Fruit fly (Drosophila melanogaster) whole organism, embryonic: Measurements from ENCODE around the gene CG32651.

ENCODE experiments used
- ATbp ChIP-seq: fragments of 200-800 bp; sonication (Bioruptor generic); optimal IDR thresholded peaks from 2 replicates; lab custom pipeline; 2017; ENCODE audit warnings: missing biosample characterization, mild to moderate bottlenecking, missing genetic modification characterization, missing genetic modification reagents
- Atf-2 ChIP-seq: fragments of 200-800 bp; sonication (Bioruptor generic); optimal IDR thresholded peaks from 2 replicates; lab custom pipeline; 2016; ENCODE audit warnings: missing biosample characterization, missing genetic modification characterization
- Blimp-1 ChIP-seq: fragments of 200-800 bp; sonication (Bioruptor generic); optimal IDR thresholded peaks from 3 replicates; lab custom pipeline; 2018; ENCODE audit warnings: missing biosample characterization, missing genetic modification characterization, mild to moderate bottlenecking, moderate library complexity, missing genetic modification reagents
- C15 ChIP-seq: fragments of 200-800 bp; sonication (Bioruptor generic); IDR thresholded peaks from 3 replicates; pipeline ENCODE4 v1.3.6; 2022; ENCODE audit warnings: missing biosample characterization, missing genetic modification characterization
- CG11085 ChIP-seq: fragments of 200-800 bp; sonication (Bioruptor generic); IDR thresholded peaks from 2 replicates; pipeline ENCODE4 v1.3.6; 2022; ENCODE audit warnings: missing biosample characterization, missing genetic modification characterization
- CG11247 ChIP-seq: fragments of 200-800 bp; sonication (Bioruptor generic); IDR thresholded peaks from 2 replicates; pipeline ENCODE4 v1.3.6; 2022; ENCODE audit warnings: missing biosample characterization, missing genetic modification characterization
- CG13775 ChIP-seq: fragments of 200-800 bp; sonication (Bioruptor generic); optimal IDR thresholded peaks from 3 replicates; lab custom pipeline; 2017; ENCODE audit warnings: missing biosample characterization, mild to moderate bottlenecking, missing genetic modification characterization
- CG15269 ChIP-seq: fragments of 200-800 bp; sonication (Bioruptor generic); optimal IDR thresholded peaks from 2 replicates; lab custom pipeline; 2018; ENCODE audit warnings: missing biosample characterization, mild to moderate bottlenecking, missing genetic modification characterization, moderate library complexity
- CG17612 ChIP-seq: fragments of 200-800 bp; sonication (Bioruptor generic); IDR thresholded peaks from 2 replicates; pipeline ENCODE4 v1.3.6; 2022; ENCODE audit warnings: missing biosample characterization, missing genetic modification characterization
- CG31224 ChIP-seq: fragments of 200-800 bp; sonication (Bioruptor generic); IDR thresholded peaks from 2 replicates; pipeline ENCODE4 v1.3.6; 2022; ENCODE audit warnings: missing biosample characterization, missing genetic modification characterization
- CG31441 ChIP-seq: fragments of 200-800 bp; sonication (Bioruptor generic); IDR thresholded peaks from 2 replicates; pipeline ENCODE4 v1.3.6; 2022; ENCODE audit warnings: missing biosample characterization, missing genetic modification characterization
- CG3726 ChIP-seq: fragments of 200-800 bp; sonication (Bioruptor generic); IDR thresholded peaks from 3 replicates; pipeline ENCODE4, ENCODE4 v1.3.6; 2022; ENCODE audit warnings: missing biosample characterization, missing genetic modification characterization
- CG4820 ChIP-seq: fragments of 200-800 bp; sonication (Bioruptor generic); optimal IDR thresholded peaks from 3 replicates; lab custom pipeline; 2016; ENCODE audit warnings: missing biosample characterization, missing genetic modification characterization
- CG5180 ChIP-seq: fragments of 200-800 bp; sonication (Bioruptor generic); optimal IDR thresholded peaks from 3 replicates; lab custom pipeline; 2017; ENCODE audit warnings: missing biosample characterization, missing genetic modification characterization, mild to moderate bottlenecking, moderate library complexity, missing genetic modification reagents
- CG6791 ChIP-seq: fragments of 200-800 bp; sonication (Bioruptor generic); IDR thresholded peaks from 3 replicates; pipeline ENCODE4 v1.3.6; 2022; ENCODE audit warnings: missing biosample characterization, missing genetic modification characterization; ENCODE audit not compliant: partially characterized antibody
- CG7745 ChIP-seq: fragments of 200-800 bp; sonication (Bioruptor generic); optimal IDR thresholded peaks from 2 replicates; lab custom pipeline; 2018; ENCODE audit warnings: missing biosample characterization, mild to moderate bottlenecking, missing genetic modification characterization, moderate library complexity
- CG7928 ChIP-seq: fragments of 200-800 bp; sonication (Bioruptor generic); optimal IDR thresholded peaks from 2 replicates; lab custom pipeline; 2017; ENCODE audit warnings: missing biosample characterization, mild to moderate bottlenecking, missing genetic modification characterization
- CG7987 ChIP-seq: fragments of 200-800 bp; sonication (Bioruptor generic); optimal IDR thresholded peaks from 2 replicates; lab custom pipeline; 2018; ENCODE audit warnings: missing biosample characterization, mild to moderate bottlenecking, missing genetic modification characterization, moderate library complexity
- CG8944 ChIP-seq: fragments of 200-800 bp; sonication (Bioruptor generic); optimal IDR thresholded peaks from 3 replicates; lab custom pipeline; 2016; ENCODE audit warnings: missing biosample characterization, missing genetic modification characterization
- CG9932 ChIP-seq: fragments of 200-800 bp; sonication (Bioruptor generic); IDR thresholded peaks from 2 replicates; pipeline ENCODE4 v1.3.6; 2022; ENCODE audit warnings: missing biosample characterization, missing genetic modification characterization
- Dip3 ChIP-seq: fragments of 200-800 bp; sonication (Bioruptor generic); optimal IDR thresholded peaks from 3 replicates; lab custom pipeline; 2016; ENCODE audit warnings: missing biosample characterization, missing genetic modification characterization
- ERR ChIP-seq: fragments of 200-800 bp; sonication (Bioruptor generic); optimal IDR thresholded peaks from 2 replicates; lab custom pipeline; 2016; ENCODE audit warnings: missing biosample characterization, missing genetic modification characterization
- Ets65A ChIP-seq: fragments of 200-800 bp; sonication (Bioruptor generic); peaks from one replicate; lab custom pipeline; 2016; ENCODE audit warnings: missing biosample characterization, missing genetic modification characterization
- Gug ChIP-seq: fragments of 200-800 bp; sonication (Bioruptor generic); IDR thresholded peaks from 4 replicates; pipeline ENCODE4 v1.3.6; 2022; ENCODE audit warnings: missing biosample characterization, missing genetic modification characterization
- Hr51 ChIP-seq, 2 experiments: fragments of 200-800 bp; sonication (Bioruptor generic); optimal IDR thresholded peaks; 2 replicates in 1 of 2; 3 replicates in 1 of 2; lab custom pipeline; 2016 to 2018; ENCODE audit warnings: missing biosample characterization in 2 of 2, missing genetic modification characterization in 2 of 2, mild to moderate bottlenecking in 1 of 2, moderate library complexity in 1 of 2
- Jarid2 ChIP-seq: fragments of 200-800 bp; sonication (Bioruptor generic); optimal IDR thresholded peaks from 3 replicates; lab custom pipeline; 2017; ENCODE audit warnings: mild to moderate bottlenecking, missing biosample characterization, missing genetic modification reagents, missing genetic modification characterization
- NC2α ChIP-seq: fragments of 200-800 bp; sonication (Bioruptor generic); optimal IDR thresholded peaks from 2 replicates; lab custom pipeline; 2016; ENCODE audit warnings: missing biosample characterization, missing genetic modification characterization
- Rfx ChIP-seq: fragments of 200-800 bp; sonication (Bioruptor generic); IDR thresholded peaks from 2 replicates; pipeline ENCODE4 v1.3.6; 2022; ENCODE audit warnings: missing biosample characterization, missing genetic modification characterization
- Taf1 ChIP-seq: fragments of 200-800 bp; sonication (Bioruptor generic); IDR thresholded peaks from 2 replicates; pipeline ENCODE4 v1.3.6; 2022; ENCODE audit warnings: missing biosample characterization, missing genetic modification characterization
- Tbp ChIP-seq: fragments of >200 bp; optimal IDR thresholded peaks from 2 replicates; lab custom pipeline; 2018; ENCODE audit warnings: missing biosample characterization, missing genetic modification characterization
- Trl ChIP-seq, 3 experiments: fragments of >200 bp in 2 of 3; fragments of 200-800 bp in 1 of 3; sonication (Bioruptor generic) in 1 of 3; optimal IDR thresholded peaks; 2 replicates in 1 of 3; 3 replicates in 2 of 3; lab custom pipeline; 2016 to 2017; ENCODE audit warnings: missing biosample characterization in 1 of 3, missing genetic modification characterization in 1 of 3
- aop ChIP-seq: fragments of 200-800 bp; sonication (Bioruptor generic); IDR thresholded peaks from 2 replicates; pipeline ENCODE4 v1.3.6; 2022; ENCODE audit warnings: missing biosample characterization, missing genetic modification characterization
- ato ChIP-seq: fragments of 200-800 bp; sonication (Bioruptor generic); IDR thresholded peaks from 2 replicates; pipeline ENCODE4 v1.3.6; 2022; ENCODE audit warnings: missing biosample characterization, missing genetic modification characterization; ENCODE audit not compliant: partially characterized antibody
- bab2 ChIP-seq: fragments of 200-800 bp; sonication (Bioruptor generic); optimal IDR thresholded peaks from 2 replicates; lab custom pipeline; 2016; ENCODE audit warnings: missing biosample characterization, missing genetic modification characterization
- chif ChIP-seq, 2 experiments: fragments of 200-800 bp; sonication (Bioruptor generic); optimal IDR thresholded peaks; 3 replicates each; lab custom pipeline; 2016; ENCODE audit warnings: missing biosample characterization in 2 of 2, missing genetic modification characterization in 2 of 2
- disco-r ChIP-seq: fragments of 200-800 bp; sonication (Bioruptor generic); optimal IDR thresholded peaks from 2 replicates; lab custom pipeline; 2016; ENCODE audit warnings: missing biosample characterization, missing genetic modification characterization
- exex ChIP-seq: fragments of 200-800 bp; sonication (Bioruptor generic); optimal IDR thresholded peaks from 4 replicates; lab custom pipeline; 2018; ENCODE audit warnings: missing biosample characterization, mild to moderate bottlenecking, missing genetic modification characterization, moderate library complexity
- fu2 ChIP-seq: fragments of 200-800 bp; sonication (Bioruptor generic); optimal IDR thresholded peaks from 2 replicates; lab custom pipeline; 2016; ENCODE audit warnings: missing biosample characterization, missing genetic modification characterization
- gcm ChIP-seq: fragments of 200-800 bp; sonication (Bioruptor generic); optimal IDR thresholded peaks from 2 replicates; lab custom pipeline; 2019; ENCODE audit warnings: missing biosample characterization, mild to moderate bottlenecking, missing genetic modification characterization, moderate library complexity
- gt ChIP-seq: fragments of 200-800 bp; sonication (Bioruptor generic); IDR thresholded peaks from 2 replicates; pipeline ENCODE4 v1.3.6; 2022; ENCODE audit warnings: missing biosample characterization, missing genetic modification characterization
- lilli ChIP-seq: fragments of 200-800 bp; sonication (Bioruptor generic); optimal IDR thresholded peaks from 3 replicates; lab custom pipeline; 2016; ENCODE audit warnings: missing biosample characterization, missing genetic modification characterization
- onecut ChIP-seq: fragments of 200-800 bp; sonication (Bioruptor generic); IDR thresholded peaks from 2 replicates; pipeline ENCODE4 v1.3.6; 2022; ENCODE audit warnings: missing biosample characterization, missing genetic modification characterization
- sna ChIP-seq: fragments of 200-800 bp; sonication (Bioruptor generic); IDR thresholded peaks from 2 replicates; pipeline ENCODE4 v1.3.6; 2022; ENCODE audit warnings: missing biosample characterization, missing genetic modification characterization; ENCODE audit not compliant: partially characterized antibody
- sob ChIP-seq: fragments of 200-800 bp; sonication (Bioruptor generic); IDR thresholded peaks from 2 replicates; pipeline ENCODE4 v1.3.6; 2022; ENCODE audit warnings: missing biosample characterization, missing genetic modification characterization
- sr ChIP-seq: fragments of 200-800 bp; sonication (Bioruptor generic); IDR thresholded peaks from 3 replicates; pipeline ENCODE4 v1.3.6; 2022; ENCODE audit warnings: missing biosample characterization, missing genetic modification characterization
- tin ChIP-seq: fragments of 200-800 bp; sonication (Bioruptor generic); optimal IDR thresholded peaks from 3 replicates; lab custom pipeline; 2016; ENCODE audit warnings: missing biosample characterization, missing genetic modification characterization
- trem ChIP-seq: fragments of 200-800 bp; optimal IDR thresholded peaks from 3 replicates; lab custom pipeline; 2019; ENCODE audit warnings: missing biosample characterization, mild to moderate bottlenecking, missing genetic modification characterization, moderate library complexity
- tup ChIP-seq: fragments of 200-800 bp; sonication (Bioruptor generic); optimal IDR thresholded peaks from 2 replicates; lab custom pipeline; 2016; ENCODE audit warnings: missing biosample characterization, mild to moderate bottlenecking, missing genetic modification characterization, moderate library complexity
- tx ChIP-seq: fragments of 200-800 bp; sonication (Bioruptor generic); optimal IDR thresholded peaks from 2 replicates; lab custom pipeline; 2016; ENCODE audit warnings: missing biosample characterization, missing genetic modification characterization
- vnd ChIP-seq: fragments of 200-800 bp; sonication (Bioruptor generic); IDR thresholded peaks from 3 replicates; pipeline ENCODE4 v1.3.6; 2022; ENCODE audit warnings: missing biosample characterization, missing genetic modification characterization; ENCODE audit not compliant: partially characterized antibody
- zen2 ChIP-seq: fragments of 200-800 bp; sonication (Bioruptor generic); IDR thresholded peaks from 3 replicates; pipeline ENCODE4 v1.3.6; 2022; ENCODE audit warnings: missing biosample characterization, missing genetic modification characterization; ENCODE audit not compliant: partially characterized antibody

The CG32651 gene

DNA sequence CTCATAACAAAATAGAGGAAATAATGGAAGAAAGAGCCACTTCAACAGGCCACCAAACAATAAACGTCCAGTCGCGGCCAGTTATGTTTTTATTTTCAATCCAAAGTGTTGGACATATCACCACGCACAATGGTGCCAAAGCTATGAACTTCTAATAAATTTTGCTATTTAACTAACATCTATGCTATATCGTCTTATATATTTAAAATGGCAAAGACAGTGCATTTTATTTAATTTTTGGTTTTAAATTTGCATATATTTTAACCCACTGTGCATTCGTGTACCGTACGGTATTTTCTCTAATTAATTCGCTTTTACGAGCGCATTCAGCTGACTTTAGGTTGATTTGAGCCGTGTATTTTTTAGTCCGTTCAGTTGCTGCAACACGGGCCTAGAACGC, 46.1 kb upstream of the CG32651 start, which contains the start of gene CG15927 (continued):
- TF ChIP-seq CG8944 (GFP tag; lab: Kevin White, UChicago) (no peak), sna (GFP tag; lab: Robert Waterston, UW) (no peak), CG31224 (no peak), tin (peak; percentile 43), Taf1 (GFP tag; lab: Robert Waterston, UW) (no peak), sob (GFP tag; lab: Robert Waterston, UW) (no peak), CG11085 (GFP tag; lab: Robert Waterston, UW) (no peak), CG7987 (GFP tag; lab: Kevin White, UChicago) (no peak), tx (no peak), CG5180 (GFP tag; lab: Kevin White, UChicago) (peak; percentile 16), gt (no peak), ato (GFP tag; lab: Robert Waterston, UW) (no peak), zen2 (no peak), CG3726 (GFP tag; lab: Robert Waterston, UW) (no peak), ATbp (peak; percentile 76), NC2α (no peak), CG7928 (GFP tag; lab: Kevin White, UChicago) (no peak), CG31441 (GFP tag; lab: Robert Waterston, UW) (peak; percentile 46; the same call in 1 of the 2 replicates), exex (tag; lab: Kevin White, UChicago) (no peak), onecut (no peak), ERR (GFP tag; lab: Kevin White, UChicago) (peak; percentile 14), Jarid2 (GFP tag; lab: Kevin White, UChicago) (no peak), Ets65A (GFP tag; lab: Kevin White, UChicago) (no peak), CG11247 (GFP tag; lab: Robert Waterston, UW) (no peak), CG13775 (GFP tag; lab: Kevin White, UChicago) (no peak), Gug (GFP tag; lab: Robert Waterston, UW) (no peak), chif (GFP tag; optimal IDR thresholded peaks at IDR 0.05; lab: Kevin White, UChicago) (no peak), CG6791 (GFP tag; lab: Robert Waterston, UW) (no peak), trem (tag; lab: Kevin White, UChicago) (peak; percentile 30), bab2 (GFP tag; lab: Kevin White, UChicago) (no peak), C15 (GFP tag; lab: Robert Waterston, UW) (no peak), fu2 (GFP tag; lab: Kevin White, UChicago) (no peak), CG15269 (tag; lab: Kevin White, UChicago) (peak; percentile 54), Tbp (no peak), Atf-2 (GFP tag; lab: Kevin White, UChicago) (no peak), lilli (GFP tag; lab: Kevin White, UChicago) (peak; percentile 66), CG7745 (tag; lab: Kevin White, UChicago) (no peak), CG17612 (GFP tag; lab: Robert Waterston, UW) (no peak), Blimp-1 (peak; percentile 73), tup (GFP tag; lab: Kevin White, UChicago) (no peak), disco-r (GFP tag; lab: Kevin White, UChicago) (no peak), CG9932 (GFP tag; lab: Robert Waterston, UW) (0 out of 2 replicates have a peak, but pooled peaks have one; percentile 28), aop (no peak), vnd (no peak), Trl (optimal IDR thresholded peaks at IDR 0.05; lab: Kevin White, UChicago) (no peak), Trl (GFP tag; optimal IDR thresholded peaks at IDR 0.05; lab: Kevin White, UChicago) (peak; percentile 23), Dip3 (GFP tag; lab: Kevin White, UChicago) (peak; percentile 8), CG4820 (peak; percentile 49), Hr51 (GFP tag; optimal IDR thresholded peaks at IDR 0.05; lab: Kevin White, UChicago) (peak in 1 of 2 experiments; percentile 55), Rfx (GFP tag; lab: Robert Waterston, UW) (no peak), gcm (peak; percentile 27), sr (GFP tag; lab: Robert Waterston, UW) (no peak)
